Worm (Caenorhabditis elegans) whole organism, early embryonic: ENCODE measurements around the gene din-1.

Source experiments
- B0310.2 ChIP-seq: sonication (generic microtip); optimal IDR thresholded peaks from 2 replicates; lab custom pipeline; 2016; ENCODE audit warnings: mild to moderate bottlenecking, missing genetic modification characterization, missing compliant biosample characterization
- F13C5.2 ChIP-seq: sonication (generic microtip); optimal IDR thresholded peaks from 2 replicates; lab custom pipeline; 2017; ENCODE audit warnings: mild to moderate bottlenecking, missing genetic modification characterization, inconsistent platforms, missing compliant biosample characterization
- aly-1 ChIP-seq: sonication (generic microtip); optimal IDR thresholded peaks from 2 replicates; lab custom pipeline; 2016; ENCODE audit warnings: missing genetic modification characterization, missing compliant biosample characterization
- ama-1 ChIP-seq: fragments of 150-350 bp; optimal IDR thresholded peaks from 2 replicates; lab custom pipeline; 2014
- ceh-13 ChIP-seq: fragments of 200-800 bp; sonication (Bioruptor generic); optimal IDR thresholded peaks from 2 replicates; lab custom pipeline; 2018; ENCODE audit warnings: mild to moderate bottlenecking, missing genetic modification characterization, missing compliant biosample characterization
- ceh-36 ChIP-seq: sonication (generic microtip); optimal IDR thresholded peaks from 2 replicates; lab custom pipeline; 2016; ENCODE audit warnings: missing genetic modification characterization, inconsistent platforms, missing compliant biosample characterization
- ets-7 ChIP-seq: sonication (generic microtip); optimal IDR thresholded peaks from 2 replicates; lab custom pipeline; 2016; ENCODE audit warnings: missing genotype, missing genetic modification characterization, missing compliant biosample characterization
- flt-1 ChIP-seq: fragments of 200-800 bp; sonication (Bioruptor generic); IDR thresholded peaks from 2 replicates; pipeline ENCODE4 v1.3.6; 2022; ENCODE audit warnings: missing genetic modification characterization, missing compliant biosample characterization
- hmbx-1 ChIP-seq: sonication (generic microtip); optimal IDR thresholded peaks from 2 replicates; lab custom pipeline; 2016; ENCODE audit warnings: mild to moderate bottlenecking, missing genetic modification characterization, missing compliant biosample characterization
- hmg-4 ChIP-seq: fragments of 200-800 bp; sonication (Bioruptor generic); optimal IDR thresholded peaks from 2 replicates; lab custom pipeline; 2018; ENCODE audit warnings: mild to moderate bottlenecking, missing genetic modification characterization, missing compliant biosample characterization
- hnd-1 ChIP-seq: sonication (generic microtip); optimal IDR thresholded peaks from 2 replicates; lab custom pipeline; 2016; ENCODE audit warnings: missing genetic modification characterization, missing compliant biosample characterization
- pes-1 ChIP-seq: fragments of 200-800 bp; sonication (Bioruptor generic); IDR thresholded peaks from 2 replicates; pipeline ENCODE4 v1.3.6; 2022; ENCODE audit warnings: missing genetic modification reagents, missing genetic modification characterization, missing compliant biosample characterization
- scrt-1 ChIP-seq: fragments of 200-800 bp; sonication (Bioruptor generic); IDR thresholded peaks from 2 replicates; pipeline ENCODE4 v1.3.6; 2022; ENCODE audit warnings: missing genetic modification characterization, missing compliant biosample characterization
- sea-1 ChIP-seq: fragments of 200-800 bp; sonication (Bioruptor generic); conservative IDR thresholded peaks from 2 replicates; pipeline ENCODE4 v1.3.6; 2022; ENCODE audit warnings: missing genetic modification characterization, missing compliant biosample characterization
- tbx-11 ChIP-seq: fragments of 200-800 bp; sonication (Bioruptor generic); IDR thresholded peaks from 2 replicates; pipeline ENCODE4 v1.3.6; 2022; ENCODE audit warnings: missing genetic modification characterization, missing compliant biosample characterization
- tbx-37 ChIP-seq: fragments of 200-800 bp; sonication (Bioruptor generic); conservative IDR thresholded peaks from 2 replicates; pipeline ENCODE4 v1.3.6; 2022; ENCODE audit warnings: missing genetic modification reagents, missing genetic modification characterization, missing compliant biosample characterization
- tra-4 ChIP-seq: sonication (generic microtip); optimal IDR thresholded peaks from 2 replicates; lab custom pipeline; 2017; ENCODE audit warnings: missing genetic modification characterization, missing compliant biosample characterization

The din-1 gene

DNA sequence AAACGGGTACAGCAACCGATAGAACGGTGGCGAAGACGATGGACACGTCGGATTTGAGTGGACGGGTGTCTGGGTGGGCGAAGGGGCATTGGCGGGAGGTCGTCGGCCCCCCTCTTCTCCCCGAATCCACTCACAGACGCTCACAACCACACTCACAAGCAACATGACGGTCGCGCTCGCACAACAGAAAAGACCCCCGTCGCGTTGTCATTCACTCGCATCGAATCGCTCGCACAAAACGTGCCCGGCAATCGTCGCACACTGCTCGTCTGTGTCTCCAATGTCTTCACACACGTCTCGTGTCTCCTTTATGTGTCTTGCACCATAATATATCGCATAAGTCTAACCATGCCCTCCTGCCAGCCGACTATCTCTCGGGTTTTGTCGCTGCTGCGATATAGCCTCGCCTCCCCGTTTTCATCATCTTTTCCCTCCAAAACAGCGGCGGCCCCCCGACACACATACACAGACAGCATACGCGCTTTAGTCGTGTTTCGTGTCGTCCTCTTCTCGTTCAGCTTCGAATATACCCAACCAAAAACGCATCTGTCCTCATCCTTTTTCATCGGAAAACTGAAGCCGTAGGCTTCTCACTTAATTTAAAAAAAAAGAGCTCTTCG, 758 bp upstream of the din-1 start:
- no peak for TF ChIP-seq aly-1 (tag; lab: Kevin White, UChicago)
- TF ChIP-seq ama-1 = no peak
- TF ChIP-seq hmg-4 (GFP tag; lab: Kevin White, UChicago) = peak; percentile 90
- TF ChIP-seq F13C5.2 = peak; percentile 23
- TF ChIP-seq tbx-37 = no peak
- TF ChIP-seq hmbx-1 (tag; lab: Kevin White, UChicago) = no peak
- no peak for TF ChIP-seq hnd-1 (tag; lab: Kevin White, UChicago)
- TF ChIP-seq tbx-11 (GFP tag; lab: Robert Waterston, UW) = no peak
- peak; percentile 66 for TF ChIP-seq B0310.2 (tag; lab: Kevin White, UChicago)
- peak; percentile 2 for TF ChIP-seq ceh-36 (tag; lab: Kevin White, UChicago)
- TF ChIP-seq sea-1 (GFP tag; lab: Robert Waterston, UW) = 0 out of 2 replicates have a peak, but pooled peaks have one; percentile 13
- TF ChIP-seq tra-4 (tag; lab: Kevin White, UChicago) = no peak
- no peak for TF ChIP-seq ceh-13 (GFP tag; lab: Kevin White, UChicago)
- 0 out of 2 replicates have a peak, but pooled peaks have one; percentile 50 for TF ChIP-seq scrt-1 (GFP tag; lab: Robert Waterston, UW)
- peak; percentile 36 for TF ChIP-seq ets-7 (tag; lab: Kevin White, UChicago)
- TF ChIP-seq pes-1 = no peak
- TF ChIP-seq flt-1 (GFP tag; lab: Robert Waterston, UW) = peak; percentile 4; the same call in 1 of the 2 replicates

DNA sequence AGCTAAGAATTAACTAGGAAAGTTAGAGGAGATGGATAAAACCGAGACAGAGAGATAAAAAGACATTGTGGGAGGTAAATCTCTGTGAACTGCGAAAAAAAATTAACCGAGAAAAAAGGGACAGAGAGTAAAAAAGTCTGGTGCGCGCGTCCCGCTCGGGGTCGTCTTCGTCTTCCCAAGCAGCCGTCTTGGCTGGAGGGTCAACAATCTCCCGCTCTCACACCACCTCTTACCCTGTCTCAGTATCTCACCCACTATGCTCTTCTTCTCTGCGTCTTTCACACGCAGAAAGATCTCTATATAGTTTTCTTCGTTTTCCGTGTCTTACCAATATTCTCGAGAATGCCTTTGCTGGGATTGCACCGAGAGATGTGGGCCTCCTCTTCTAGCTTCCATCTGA, 720 bp downstream of the din-1 start:
- TF ChIP-seq hmg-4 (GFP tag; lab: Kevin White, UChicago) = peak; percentile 63
- TF ChIP-seq ceh-13 (GFP tag; lab: Kevin White, UChicago) = no peak
- TF ChIP-seq B0310.2 (tag; lab: Kevin White, UChicago) = no peak
- no peak for TF ChIP-seq F13C5.2
- TF ChIP-seq tbx-37 = no peak
- TF ChIP-seq hnd-1 (tag; lab: Kevin White, UChicago) = no peak

DNA sequence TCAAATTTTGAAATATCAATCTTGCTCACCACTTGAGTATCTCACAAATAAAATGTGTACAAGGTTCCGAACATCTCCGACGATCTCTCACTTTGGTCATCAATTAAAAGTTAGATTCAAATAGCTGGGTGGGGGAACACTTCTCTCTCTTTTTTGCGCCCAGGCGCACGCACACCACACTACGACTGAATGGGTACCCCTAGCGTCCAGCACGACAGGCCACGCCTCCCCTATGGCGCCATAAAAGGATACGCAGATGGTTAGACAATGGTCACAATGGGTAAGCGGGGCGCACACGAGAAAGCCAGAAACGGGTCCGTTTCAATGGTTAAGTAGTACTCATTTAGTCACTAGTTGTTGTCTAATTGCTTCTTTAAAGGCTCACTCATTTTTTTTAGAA, 3.5 kb downstream of the din-1 start:
- TF ChIP-seq scrt-1 (GFP tag; lab: Robert Waterston, UW) (no peak), B0310.2 (tag; lab: Kevin White, UChicago) (peak; percentile 8), hmbx-1 (tag; lab: Kevin White, UChicago) (no peak), sea-1 (GFP tag; lab: Robert Waterston, UW) (0 out of 2 replicates have a peak, but pooled peaks have one; percentile 9), ceh-36 (tag; lab: Kevin White, UChicago) (no peak), ets-7 (tag; lab: Kevin White, UChicago) (no peak), hmg-4 (GFP tag; lab: Kevin White, UChicago) (peak; percentile 3), hnd-1 (tag; lab: Kevin White, UChicago) (no peak), flt-1 (GFP tag; lab: Robert Waterston, UW) (no peak)

ce11 chrII:11627904-11628303, 5.5 kb downstream of the din-1 start:
- TF ChIP-seq ets-7 (tag; lab: Kevin White, UChicago) (no peak), tra-4 (tag; lab: Kevin White, UChicago) (no peak), B0310.2 (tag; lab: Kevin White, UChicago) (no peak), aly-1 (tag; lab: Kevin White, UChicago) (no peak), scrt-1 (GFP tag; lab: Robert Waterston, UW) (no peak), hnd-1 (tag; lab: Kevin White, UChicago) (no peak), hmg-4 (GFP tag; lab: Kevin White, UChicago) (no peak)

- TF ChIP-seq sea-1 (GFP tag; lab: Robert Waterston, UW) = no peak
- TF ChIP-seq hmg-4 (GFP tag; lab: Kevin White, UChicago) = no peak
- no peak for TF ChIP-seq scrt-1 (GFP tag; lab: Robert Waterston, UW)
- TF ChIP-seq tbx-11 (GFP tag; lab: Robert Waterston, UW) = no peak
- no peak for TF ChIP-seq B0310.2 (tag; lab: Kevin White, UChicago)
- no peak for TF ChIP-seq ets-7 (tag; lab: Kevin White, UChicago)
- peak; percentile 63 for TF ChIP-seq aly-1 (tag; lab: Kevin White, UChicago)
Observed at ce11 chrII:11622605-11623004, 10.8 kb downstream of the din-1 start.

ce11 chrII:11621576-11621975, 11.8 kb downstream of the din-1 start:
- TF ChIP-seq pes-1 (no peak), aly-1 (tag; lab: Kevin White, UChicago) (no peak), tbx-11 (GFP tag; lab: Robert Waterston, UW) (no peak), ceh-36 (tag; lab: Kevin White, UChicago) (no peak), tbx-37 (no peak), hmbx-1 (tag; lab: Kevin White, UChicago) (no peak), B0310.2 (tag; lab: Kevin White, UChicago) (no peak), sea-1 (GFP tag; lab: Robert Waterston, UW) (no peak)

- TF ChIP-seq hmg-4 (GFP tag; lab: Kevin White, UChicago) (no peak), flt-1 (GFP tag; lab: Robert Waterston, UW) (no peak), tra-4 (tag; lab: Kevin White, UChicago) (no peak), ets-7 (tag; lab: Kevin White, UChicago) (no peak), hnd-1 (tag; lab: Kevin White, UChicago) (no peak), ceh-36 (tag; lab: Kevin White, UChicago) (no peak), pes-1 (no peak)
Observed at ce11 chrII:11620630-11621246, 12.7 kb downstream of the din-1 start.
